Worm (Caenorhabditis elegans) whole organism, L3 larva: ENCODE results near the gene R08A2.9.
A peak's percentile ranks its signal among the peaks of the same experiment; 100 is the strongest.

Experiments
- R02D3.7 ChIP-seq: fragments of 150-350 bp; optimal IDR thresholded peaks from 2 replicates; lab custom pipeline; 2014; ENCODE audit warnings: missing biosample characterization, missing genetic modification characterization
- ZK546.5 ChIP-seq: sonication (generic microtip); optimal IDR thresholded peaks from 2 replicates; lab custom pipeline; 2017; ENCODE audit warnings: missing biosample characterization, missing genetic modification characterization
- aly-2 ChIP-seq: fragments of 150-350 bp; optimal IDR thresholded peaks from 2 replicates; lab custom pipeline; 2014; ENCODE audit warnings: missing biosample characterization, missing genetic modification characterization
- ama-1 ChIP-seq: fragments of 150-350 bp; optimal IDR thresholded peaks from 2 replicates; lab custom pipeline; 2018
- ceh-16 ChIP-seq: sonication (generic microtip); optimal IDR thresholded peaks from 2 replicates; lab custom pipeline; 2017; ENCODE audit warnings: missing biosample characterization, missing genetic modification characterization
- ceh-28 ChIP-seq: fragments of 150-350 bp; optimal IDR thresholded peaks from 2 replicates; lab custom pipeline; 2014; ENCODE audit warnings: missing biosample characterization, missing genetic modification reagents, missing genetic modification characterization
- ceh-82 ChIP-seq: fragments of 150-350 bp; optimal IDR thresholded peaks from 2 replicates; lab custom pipeline; 2014; ENCODE audit warnings: missing biosample characterization, missing genetic modification characterization
- ceh-9 ChIP-seq: sonication (generic microtip); optimal IDR thresholded peaks from 2 replicates; lab custom pipeline; 2018; ENCODE audit warnings: missing biosample characterization, missing genetic modification characterization
- daf-12 ChIP-seq: fragments of 150-350 bp; optimal IDR thresholded peaks from 2 replicates; lab custom pipeline; 2014; ENCODE audit warnings: missing biosample characterization, missing genetic modification reagents, missing genetic modification characterization
- egl-27 ChIP-seq: sonication (generic microtip); optimal IDR thresholded peaks from 4 replicates; lab custom pipeline; 2017; ENCODE audit warnings: missing biosample characterization, missing genetic modification reagents, missing genetic modification characterization
- egl-5 ChIP-seq: fragments of 150-350 bp; optimal IDR thresholded peaks from 2 replicates; lab custom pipeline; 2017; ENCODE audit warnings: missing biosample characterization, missing genetic modification reagents, missing genetic modification characterization, inconsistent platforms
- elt-1 ChIP-seq: fragments of 150-350 bp; optimal IDR thresholded peaks from 2 replicates; lab custom pipeline; 2014; ENCODE audit warnings: missing biosample characterization, missing genetic modification characterization
- elt-2 ChIP-seq: sonication (generic microtip); optimal IDR thresholded peaks from 2 replicates; lab custom pipeline; 2016; ENCODE audit warnings: missing genetic modification reagents, mild to moderate bottlenecking, missing genetic modification characterization, missing compliant biosample characterization
- elt-3 ChIP-seq, 3 experiments: fragments of 150-350 bp in 1 of 3; sonication (generic microtip) in 2 of 3; optimal IDR thresholded peaks; 2 replicates in 2 of 3; 4 replicates in 1 of 3; lab custom pipeline; 2014 to 2017; ENCODE audit warnings: missing biosample characterization in 3 of 3, missing genetic modification characterization in 3 of 3
- eor-1 ChIP-seq, 2 experiments: fragments of 150-350 bp; optimal IDR thresholded peaks; 2 replicates each; lab custom pipeline; 2014 to 2018; ENCODE audit warnings: missing biosample characterization in 2 of 2, missing genetic modification characterization in 2 of 2
- fkh-10 ChIP-seq: sonication (generic microtip); optimal IDR thresholded peaks from 2 replicates; lab custom pipeline; 2017; ENCODE audit warnings: missing biosample characterization, missing genetic modification reagents, missing genetic modification characterization
- fkh-2 ChIP-seq: fragments of 150-350 bp; optimal IDR thresholded peaks from 2 replicates; lab custom pipeline; 2014; ENCODE audit warnings: missing biosample characterization, missing genetic modification reagents, missing genetic modification characterization
- fos-1 ChIP-seq: fragments of 150-350 bp; optimal IDR thresholded peaks from 2 replicates; lab custom pipeline; 2014; ENCODE audit warnings: missing biosample characterization, missing genetic modification characterization
- hmg-11 ChIP-seq: sonication (generic microtip); optimal IDR thresholded peaks from 2 replicates; lab custom pipeline; 2016; ENCODE audit warnings: missing genetic modification characterization, missing compliant biosample characterization
- lin-15B ChIP-seq: fragments of 150-350 bp; optimal IDR thresholded peaks from 2 replicates; lab custom pipeline; 2014; ENCODE audit warnings: missing biosample characterization, missing genetic modification characterization
- lin-39 ChIP-seq: fragments of 150-350 bp; optimal IDR thresholded peaks from 2 replicates; lab custom pipeline; 2018; ENCODE audit warnings: missing biosample characterization, missing genetic modification reagents, missing genetic modification characterization
- lsy-12 ChIP-seq: sonication (generic microtip); optimal IDR thresholded peaks from 2 replicates; lab custom pipeline; 2016; ENCODE audit warnings: mild to moderate bottlenecking, missing genetic modification characterization, missing compliant biosample characterization
- mdl-1 ChIP-seq: fragments of 150-350 bp; optimal IDR thresholded peaks from 2 replicates; lab custom pipeline; 2014; ENCODE audit warnings: missing biosample characterization, missing genetic modification characterization
- nhr-11 ChIP-seq: fragments of 150-350 bp; optimal IDR thresholded peaks from 2 replicates; lab custom pipeline; 2014; ENCODE audit warnings: missing biosample characterization, missing genetic modification characterization
- nhr-23 ChIP-seq: fragments of 150-350 bp; optimal IDR thresholded peaks from 2 replicates; lab custom pipeline; 2014; ENCODE audit warnings: missing biosample characterization, missing genetic modification reagents, missing genetic modification characterization
- nhr-25 ChIP-seq: sonication (generic microtip); optimal IDR thresholded peaks from 2 replicates; lab custom pipeline; 2017; ENCODE audit warnings: missing biosample characterization, missing genetic modification characterization
- nhr-28 ChIP-seq: fragments of 150-350 bp; optimal IDR thresholded peaks from 2 replicates; lab custom pipeline; 2014; ENCODE audit warnings: missing biosample characterization, missing genetic modification characterization
- nhr-77 ChIP-seq: fragments of 150-350 bp; optimal IDR thresholded peaks from 2 replicates; lab custom pipeline; 2014; ENCODE audit warnings: missing biosample characterization, missing genetic modification characterization
- pha-4 ChIP-seq: fragments of 150-350 bp; optimal IDR thresholded peaks from 2 replicates; lab custom pipeline; 2014; ENCODE audit warnings: missing biosample characterization, missing genetic modification reagents, missing genetic modification characterization
- pqm-1 ChIP-seq: fragments of 150-350 bp; optimal IDR thresholded peaks from 2 replicates; lab custom pipeline; 2017; ENCODE audit warnings: missing biosample characterization, missing genetic modification characterization, inconsistent platforms
- sea-2 ChIP-seq: fragments of 150-350 bp; sonication (generic microtip); optimal IDR thresholded peaks from 4 replicates; lab custom pipeline; 2014; ENCODE audit warnings: missing biosample characterization, missing genetic modification reagents, missing genetic modification characterization
- skn-1 ChIP-seq: fragments of 150-350 bp; optimal IDR thresholded peaks from 2 replicates; lab custom pipeline; 2014; ENCODE audit warnings: missing biosample characterization, missing genetic modification characterization
- snpc-4 ChIP-seq: fragments of 150-350 bp; optimal IDR thresholded peaks from 2 replicates; lab custom pipeline; 2014; ENCODE audit warnings: missing biosample characterization, missing genetic modification characterization
- tbx-2 ChIP-seq: sonication (generic microtip); optimal IDR thresholded peaks from 2 replicates; lab custom pipeline; 2016; ENCODE audit warnings: mild to moderate bottlenecking, missing genetic modification characterization, missing compliant biosample characterization
- unc-39 ChIP-seq: sonication (generic microtip); optimal IDR thresholded peaks from 4 replicates; lab custom pipeline; 2017; ENCODE audit warnings: missing biosample characterization, missing genetic modification characterization
- unc-62 ChIP-seq: fragments of 150-350 bp; sonication (generic microtip); optimal IDR thresholded peaks from 4 replicates; lab custom pipeline; 2014; ENCODE audit warnings: missing biosample characterization, missing genetic modification reagents, missing genetic modification characterization
- zag-1 ChIP-seq: fragments of 150-350 bp; optimal IDR thresholded peaks from 2 replicates; lab custom pipeline; 2014; ENCODE audit warnings: missing biosample characterization, missing genetic modification characterization
- ztf-11 ChIP-seq: fragments of 150-350 bp; optimal IDR thresholded peaks from 2 replicates; lab custom pipeline; 2014; ENCODE audit warnings: missing biosample characterization, missing genetic modification characterization
- ztf-4 ChIP-seq: fragments of 150-350 bp; optimal IDR thresholded peaks from 2 replicates; lab custom pipeline; 2014; ENCODE audit warnings: missing biosample characterization, missing genetic modification characterization

R08A2.9 gene

DNA sequence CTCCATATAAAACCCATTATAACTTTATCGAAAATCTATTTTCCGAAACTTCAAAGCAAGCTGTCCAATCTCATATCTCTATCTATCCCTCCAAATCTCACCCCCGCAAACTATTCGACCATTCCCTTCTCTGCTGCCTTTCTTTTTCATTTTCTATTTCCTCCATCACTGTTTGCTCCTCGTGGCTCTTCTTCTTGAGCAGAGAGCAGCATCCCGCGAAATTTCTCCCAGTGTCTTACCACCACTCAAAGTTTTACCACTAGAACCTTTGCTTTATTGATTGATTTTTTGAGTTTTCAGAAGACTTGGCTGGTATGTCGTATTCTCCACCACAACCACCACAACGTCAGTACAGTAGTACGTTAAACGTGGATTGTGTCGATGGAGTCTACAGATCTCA, 21.3 kb downstream of the R08A2.9 start, which contains the start of gene oig-3:
TSS of gene oig-3 (plus strand) at position 301 of the 400 bp plus-strand sequence.
- no peak for TF ChIP-seq zag-1 (tag; lab: Kevin White, UChicago)
- TF ChIP-seq snpc-4 (tag; lab: Kevin White, UChicago): no peak
- no peak for TF ChIP-seq mdl-1 (tag; lab: Kevin White, UChicago)
- TF ChIP-seq ztf-4 (tag; lab: Kevin White, UChicago): no peak
- TF ChIP-seq sea-2: no peak
- TF ChIP-seq egl-27 (tag; lab: Kevin White, UChicago): no peak
- no peak for TF ChIP-seq fos-1 (tag; lab: Kevin White, UChicago)
- no peak for TF ChIP-seq eor-1 (tag; optimal IDR thresholded peaks at IDR 0.05; lab: Kevin White, UChicago)
- TF ChIP-seq elt-3 (tag; optimal IDR thresholded peaks at IDR 0.05; lab: Kevin White, UChicago): no peak
- no peak for TF ChIP-seq unc-62
- no peak for TF ChIP-seq nhr-23 (tag; lab: Kevin White, UChicago)
- no peak for TF ChIP-seq hmg-11 (tag; lab: Kevin White, UChicago)
- no peak for TF ChIP-seq aly-2 (tag; lab: Kevin White, UChicago)
- TF ChIP-seq unc-39 (tag; lab: Kevin White, UChicago): no peak
- TF ChIP-seq elt-1 (tag; lab: Kevin White, UChicago): no peak
- TF ChIP-seq nhr-25 (tag; lab: Kevin White, UChicago): no peak
- no peak for TF ChIP-seq nhr-11 (tag; lab: Kevin White, UChicago)
- TF ChIP-seq, all 47 proteins: peak for 0

DNA sequence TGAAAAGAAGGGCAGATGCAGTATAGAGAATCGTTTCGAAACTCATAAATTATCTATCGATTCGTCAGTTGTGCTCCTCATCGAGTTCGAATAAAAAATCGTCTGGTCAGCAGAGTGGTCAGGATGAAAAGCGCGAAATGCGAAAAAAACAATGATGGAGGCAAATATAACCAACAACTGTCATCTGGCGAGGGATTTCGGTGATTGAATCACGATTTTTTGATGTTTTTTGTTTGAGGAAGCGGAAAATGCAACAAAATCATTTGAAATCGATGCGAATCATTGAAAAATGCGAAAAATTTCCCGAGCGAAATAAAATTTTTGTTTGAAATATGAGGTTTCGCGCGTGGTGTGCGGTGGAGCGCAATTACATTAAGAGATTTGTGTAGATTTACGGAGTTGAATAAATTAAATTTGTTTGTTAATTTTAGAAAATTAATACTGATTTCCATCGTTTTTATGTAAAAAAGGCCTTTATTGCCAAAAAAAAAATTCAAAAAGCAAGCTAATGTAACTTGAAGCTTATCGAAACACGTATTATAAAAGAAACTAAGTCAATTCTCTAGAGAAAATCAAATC, 26.2 kb downstream of the R08A2.9 start, which contains the start of gene unc-61:
TSS of gene unc-61 (minus strand) at position 51 of the 579 bp plus-strand sequence.
- TF ChIP-seq fos-1 (tag; lab: Kevin White, UChicago): no peak
- no peak for TF ChIP-seq ama-1 (lab: Kevin White, UChicago)
- TF ChIP-seq R02D3.7 (tag; lab: Kevin White, UChicago): peak; percentile 82
- no peak for TF ChIP-seq snpc-4 (tag; lab: Kevin White, UChicago)
- peak; percentile 1 for TF ChIP-seq lin-39 (tag; lab: Kevin White, UChicago)
- no peak for TF ChIP-seq pqm-1 (tag; lab: Kevin White, UChicago)
- peak; percentile 35 for TF ChIP-seq pha-4
- TF ChIP-seq elt-2: no peak
- TF ChIP-seq ztf-11 (tag; lab: Kevin White, UChicago): no peak
- peak; percentile 74 for TF ChIP-seq lin-15B (tag; lab: Kevin White, UChicago)

DNA sequence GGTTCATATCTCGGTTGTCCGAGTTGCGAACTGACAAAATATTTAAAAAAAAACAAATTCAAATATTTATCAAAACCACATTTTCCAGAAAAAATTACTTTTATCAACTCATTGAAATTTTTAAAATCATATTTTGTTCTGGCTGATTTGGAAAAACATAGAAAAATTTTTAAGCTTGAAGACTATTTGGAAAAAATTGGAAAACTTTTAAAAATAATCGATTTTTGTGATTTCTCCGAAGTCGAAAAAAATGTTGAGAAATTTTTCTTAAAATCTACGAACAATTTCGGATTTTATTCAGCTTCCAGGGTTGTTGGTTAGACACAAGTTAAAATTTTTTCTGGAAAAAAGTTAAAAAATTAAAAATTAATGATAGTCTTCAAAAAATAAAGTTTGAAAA, 28.8 kb downstream of the R08A2.9 start, which contains the start of gene Y50E8A.5:
TSS of gene Y50E8A.5 (minus strand) at position 101 of the 400 bp plus-strand sequence.
- no peak for TF ChIP-seq ceh-16 (tag; lab: Kevin White, UChicago)
- TF ChIP-seq skn-1: no peak
- TF ChIP-seq ceh-82: no peak
- no peak for TF ChIP-seq elt-1 (tag; lab: Kevin White, UChicago)
- TF ChIP-seq unc-62: no peak
- no peak for TF ChIP-seq ceh-28 (tag; lab: Kevin White, UChicago)
- TF ChIP-seq nhr-25 (tag; lab: Kevin White, UChicago): no peak
- TF ChIP-seq nhr-28 (tag; lab: Kevin White, UChicago): no peak
- no peak for TF ChIP-seq fkh-10
- TF ChIP-seq egl-27 (tag; lab: Kevin White, UChicago): no peak
- no peak for TF ChIP-seq zag-1 (tag; lab: Kevin White, UChicago)
- TF ChIP-seq nhr-77: no peak
- no peak for TF ChIP-seq ceh-9 (tag; lab: Kevin White, UChicago)
- TF ChIP-seq tbx-2 (tag; lab: Kevin White, UChicago): no peak

DNA sequence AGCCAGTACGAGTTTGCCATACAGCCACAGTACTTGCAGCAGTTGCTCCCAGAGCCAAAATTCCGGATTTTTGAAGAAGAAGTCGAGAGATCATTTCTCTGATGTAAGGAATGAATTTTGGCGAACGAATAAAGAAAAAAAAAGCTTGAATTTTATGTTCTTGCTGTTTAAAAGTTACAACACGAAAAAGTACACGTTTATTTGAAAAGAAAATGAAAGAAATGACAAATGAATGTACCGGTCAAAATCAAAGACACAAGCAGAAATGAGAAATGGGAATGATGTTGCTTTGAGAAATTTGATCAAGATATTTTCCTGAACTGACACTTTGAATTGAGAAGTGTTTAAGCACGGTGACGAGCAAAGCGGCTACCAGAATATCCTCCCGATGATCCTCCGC, 33.2 kb downstream of the R08A2.9 start, which contains the start of gene Y50E8A.6:
TSS of gene Y50E8A.6 (minus strand) at position 101 of the 400 bp plus-strand sequence.
- TF ChIP-seq unc-62 (no peak), egl-5 (tag; lab: Kevin White, UChicago) (no peak), nhr-25 (tag; lab: Kevin White, UChicago) (no peak), ZK546.5 (no peak), fkh-2 (no peak), skn-1 (no peak), lsy-12 (no peak), daf-12 (tag; lab: Kevin White, UChicago) (no peak), ztf-4 (tag; lab: Kevin White, UChicago) (no peak), nhr-11 (tag; lab: Kevin White, UChicago) (no peak), unc-39 (tag; lab: Kevin White, UChicago) (no peak), eor-1 (tag; optimal IDR thresholded peaks at IDR 0.05; lab: Kevin White, UChicago) (no peak), ceh-9 (tag; lab: Kevin White, UChicago) (no peak), pha-4 (no peak), sea-2 (no peak), nhr-28 (tag; lab: Kevin White, UChicago) (no peak), ztf-11 (tag; lab: Kevin White, UChicago) (no peak)
